Worm (Caenorhabditis elegans) whole organism, dauer: ENCODE measurements around the gene fbxa-163.

Source experiments
- unc-62 ChIP-seq: sonication (generic microtip); optimal IDR thresholded peaks from 2 replicates; lab custom pipeline; 2017; ENCODE audit warnings: missing biosample characterization, missing genetic modification reagents, missing genetic modification characterization

fbxa-163 gene

DNA sequence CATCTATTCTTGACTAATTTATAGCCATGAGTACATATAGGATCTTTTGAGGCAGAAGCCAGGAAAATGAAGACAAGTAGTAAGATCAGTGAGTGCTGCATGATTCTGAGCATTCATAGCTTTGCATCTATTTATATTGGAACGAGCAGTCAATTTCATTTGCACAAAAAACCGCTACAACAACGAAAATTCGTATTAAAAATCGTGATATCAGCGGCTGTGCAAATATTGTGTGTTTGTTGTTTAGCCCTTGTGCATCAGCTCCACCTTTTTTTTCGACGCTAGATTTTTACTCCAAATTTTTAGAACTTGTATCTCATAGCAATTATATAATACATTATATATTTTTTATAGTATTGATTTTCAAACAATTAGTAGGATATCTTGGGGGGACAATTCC, 26.4 kb downstream of the fbxa-163 start, which contains the start of gene clec-21:
Gene clec-21, minus strand, starts transcription at position 101 of the 400 bp plus-strand sequence.
- TF ChIP-seq unc-62: no peak

DNA sequence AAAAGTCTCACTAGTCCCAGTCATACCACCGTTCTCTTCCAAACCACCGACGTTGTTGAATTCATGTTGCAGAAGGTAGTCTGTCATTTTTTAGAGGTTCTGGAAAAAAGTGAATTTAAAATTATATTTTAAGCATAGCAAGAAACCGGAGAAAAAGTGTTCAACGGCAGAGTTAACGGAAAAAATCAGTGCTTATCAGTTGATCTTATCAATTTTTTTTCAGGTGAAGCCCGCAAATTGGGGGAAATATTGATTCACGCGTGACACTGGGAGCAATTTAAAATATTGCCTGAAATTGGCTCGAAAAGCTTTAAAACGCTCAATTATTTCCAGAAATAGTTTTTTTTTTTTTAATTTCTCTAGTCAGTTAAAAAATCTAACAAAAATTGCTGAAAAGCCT, 30.6 kb downstream of the fbxa-163 start, which contains the start of gene math-38:
Gene math-38, minus strand, starts transcription at position 101 of the 400 bp plus-strand sequence.
- TF ChIP-seq unc-62: no peak

DNA sequence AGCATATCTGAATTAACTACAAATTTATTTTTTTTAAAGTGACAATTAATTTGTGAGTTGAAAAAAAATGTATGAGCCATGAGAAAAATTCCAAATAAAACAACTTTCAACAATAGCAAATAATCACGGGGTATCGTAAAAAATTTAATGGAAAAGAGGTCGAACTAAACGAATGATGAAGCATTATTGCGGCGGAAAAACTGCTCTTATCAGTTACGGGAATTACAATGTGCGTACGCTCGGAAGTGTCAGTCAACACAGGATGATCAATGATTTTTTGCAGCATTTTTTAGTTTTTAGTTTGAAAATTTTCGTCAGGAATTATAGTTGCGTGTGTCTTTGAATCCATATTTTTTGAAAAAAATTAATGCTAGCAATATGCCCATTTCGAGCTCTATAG, 33.8 kb downstream of the fbxa-163 start:
- TF ChIP-seq unc-62: no peak

DNA sequence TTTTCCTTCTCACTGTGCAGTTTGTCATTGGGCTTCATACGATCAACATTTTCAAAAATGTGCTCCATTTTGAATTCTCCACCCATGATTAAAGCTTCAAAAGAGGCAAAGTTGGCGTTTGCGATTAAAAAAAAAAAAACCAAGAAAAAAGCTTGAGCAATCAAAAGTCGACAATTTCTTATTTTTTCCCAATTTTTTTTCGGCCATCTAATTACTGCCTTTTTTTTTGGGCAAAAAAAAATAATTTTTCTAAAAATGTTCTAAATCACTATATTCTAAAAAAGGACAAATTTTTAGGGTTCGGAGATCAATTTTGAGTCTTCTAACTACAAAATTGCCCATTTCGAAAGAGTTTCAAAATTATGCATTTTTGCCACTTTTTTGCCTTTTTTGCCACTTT, 34.5 kb downstream of the fbxa-163 start, which contains the start of gene K05F6.10:
Gene K05F6.10, minus strand, starts transcription at position 101 of the 400 bp plus-strand sequence.
- no peak for TF ChIP-seq unc-62

DNA sequence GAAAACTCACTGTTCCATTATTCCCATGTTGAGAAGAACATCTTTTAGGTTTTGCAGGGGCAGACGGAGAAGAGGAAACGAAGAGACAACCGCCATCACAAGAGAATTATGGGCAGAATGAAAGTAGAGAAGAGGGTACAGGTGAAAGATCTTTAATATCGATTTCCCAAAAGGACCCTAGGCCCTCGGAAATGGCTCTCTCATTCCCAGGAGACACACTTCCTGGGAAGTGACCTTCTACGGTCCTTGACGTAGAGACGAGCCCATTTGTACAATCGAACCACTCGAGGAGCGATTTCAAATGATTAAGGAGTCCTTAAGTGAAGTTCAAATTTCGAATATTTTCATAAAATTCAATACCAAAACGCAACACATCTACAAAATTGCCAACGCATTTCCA, 39.5 kb downstream of the fbxa-163 start, which contains the start of gene fbxb-46:
Gene fbxb-46, minus strand, starts transcription at position 101 of the 400 bp plus-strand sequence.
- TF ChIP-seq unc-62: no peak

DNA sequence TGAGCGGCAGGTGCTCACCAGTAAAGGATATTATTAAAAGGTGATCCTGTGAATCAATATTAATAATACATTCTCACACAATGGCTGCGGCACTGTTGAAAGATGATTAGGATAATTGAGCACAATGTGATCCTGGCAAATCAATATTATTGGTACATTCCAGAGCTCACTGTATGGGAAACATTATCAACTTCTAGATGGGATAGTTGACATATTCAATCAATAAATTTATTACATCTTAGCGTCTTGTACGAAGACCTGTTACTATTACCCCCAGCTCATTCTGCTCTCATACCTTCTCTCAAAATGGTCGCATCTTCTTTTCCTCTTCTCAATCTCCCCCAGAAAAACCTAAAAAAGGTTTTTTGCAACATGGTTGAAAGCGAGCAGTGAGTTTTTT, 42.3 kb downstream of the fbxa-163 start, which contains the start of gene fbxb-49:
Gene fbxb-49, plus strand, starts transcription at position 301 of the 400 bp plus-strand sequence.
- TF ChIP-seq unc-62: no peak

DNA sequence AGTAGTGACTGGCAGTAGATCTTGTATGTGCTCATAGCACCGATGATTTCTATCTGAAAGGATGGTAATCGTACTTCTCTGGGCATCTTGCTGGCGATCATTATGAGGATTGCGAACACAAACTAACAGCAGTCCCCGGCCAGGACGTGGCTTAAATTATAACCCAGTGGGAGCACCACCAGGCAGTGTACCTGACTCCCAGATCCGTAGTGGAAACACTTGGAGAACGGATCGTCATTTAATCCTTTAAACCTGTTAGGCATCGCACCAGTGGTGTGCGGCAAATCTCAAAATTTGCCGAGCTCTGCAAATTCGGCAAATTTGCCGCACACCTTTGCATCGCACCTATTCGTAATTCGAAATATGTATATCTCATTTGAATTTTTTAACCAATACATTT, 42.9 kb downstream of the fbxa-163 start, which contains the start of gene K05F6.8:
Gene K05F6.8, minus strand, starts transcription at position 101 of the 400 bp plus-strand sequence.
- TF ChIP-seq unc-62: no peak

DNA sequence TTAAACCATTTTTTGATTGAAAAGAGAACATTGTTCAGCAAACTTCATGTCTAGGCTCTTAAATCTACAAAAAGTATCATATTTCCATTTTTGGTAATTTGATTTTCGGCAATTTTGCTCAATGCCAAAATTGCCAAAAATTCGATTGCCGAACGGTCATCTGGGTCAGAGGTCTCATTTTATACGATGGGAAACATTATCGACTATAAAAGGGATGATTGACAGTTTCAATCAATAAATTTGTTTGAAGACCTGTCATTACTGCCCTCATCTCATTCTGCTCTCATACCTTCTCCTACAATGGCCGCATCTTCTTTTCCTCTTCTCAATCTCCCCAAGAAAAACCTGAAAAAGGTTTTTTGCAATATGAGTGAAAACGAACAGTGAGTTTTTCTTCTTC, 48.7 kb downstream of the fbxa-163 start, which contains the start of gene K05F6.14:
Gene K05F6.14, plus strand, starts transcription at position 301 of the 400 bp plus-strand sequence.
- TF ChIP-seq unc-62: no peak

DNA sequence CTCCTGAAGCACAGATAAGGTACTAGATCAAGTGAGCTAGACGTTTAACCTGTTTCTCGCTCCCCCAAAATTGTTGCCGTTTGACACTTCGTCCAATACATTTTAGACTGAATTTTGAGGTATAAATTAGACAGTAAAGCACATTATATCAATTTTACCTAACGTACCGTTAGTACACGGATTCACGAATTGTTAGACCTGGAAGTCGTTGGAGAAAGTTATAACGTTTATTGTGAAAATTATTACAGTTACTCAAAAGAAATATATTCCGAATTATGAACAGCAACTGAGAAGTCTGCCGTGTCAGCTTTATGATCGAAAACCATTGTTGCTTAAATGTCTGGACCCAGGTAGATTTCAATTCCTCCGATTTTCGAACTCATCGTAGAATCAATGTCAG, 49.7 kb downstream of the fbxa-163 start:
- no peak for TF ChIP-seq unc-62
